Fruit fly (Drosophila melanogaster): ENCODE measurements around the gene CG11714.

The CG11714 gene

DNA sequence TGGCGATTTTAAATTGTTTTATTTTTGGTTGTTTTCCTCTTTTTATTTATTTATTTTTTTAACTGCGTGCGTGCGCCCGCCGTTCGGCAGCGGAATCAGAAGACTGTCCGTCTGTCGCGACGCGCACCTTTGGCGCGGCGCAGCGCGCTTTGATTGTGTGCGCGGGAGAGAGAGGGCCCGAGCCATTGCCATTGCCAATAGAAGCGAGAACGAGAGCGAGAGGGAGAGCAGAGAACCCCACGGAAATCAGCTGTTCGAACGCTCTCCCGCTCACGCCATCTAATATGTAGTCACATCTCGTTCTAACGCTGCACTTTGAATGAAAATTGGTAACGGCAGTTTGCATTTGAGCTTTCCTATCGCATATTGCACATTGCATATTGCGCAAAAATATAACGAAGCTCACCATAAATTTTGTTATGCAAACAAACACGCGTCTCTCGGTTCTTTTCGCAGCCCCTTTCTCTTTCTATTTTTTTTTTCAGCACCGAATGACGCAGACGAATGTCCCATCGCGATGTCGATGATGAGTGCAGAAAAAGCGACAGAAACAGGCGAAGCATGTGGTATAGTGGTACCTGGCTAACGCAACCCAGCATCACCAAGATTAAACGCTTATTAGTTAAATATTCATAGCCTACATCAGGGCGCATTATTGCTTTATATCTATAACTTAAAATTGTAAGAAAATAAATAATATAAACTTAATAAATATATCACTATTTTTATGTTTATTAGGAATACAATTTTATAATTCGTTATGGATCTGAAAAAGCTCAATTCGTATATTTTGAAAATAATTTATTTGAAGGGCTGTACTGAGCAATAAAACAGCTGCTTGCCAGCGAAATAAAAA lies 12.1 kb upstream of the CG11714 start (continued):
- TF ChIP-seq Med (GFP tag): peak; percentile 78
- 0 out of 2 replicates have a peak, but pooled peaks have one; percentile 23 for TF ChIP-seq Oaz (GFP tag; IDR thresholded peaks at IDR 0.05)
- TF ChIP-seq Deaf1 (tag; optimal IDR thresholded peaks at IDR 0.05): peak; percentile 29
- no peak for TF ChIP-seq sens-2 (GFP tag; IDR thresholded peaks at IDR 0.05)
- peak; percentile 68 for TF ChIP-seq Jarid2 (GFP tag; optimal IDR thresholded peaks at IDR 0.05)
- TF ChIP-seq CG30403 (GFP tag; optimal IDR thresholded peaks at IDR 0.05): peak; percentile 9
- peak in 1 of 2 experiments; percentile 63 for TF ChIP-seq Hr51 (GFP tag; optimal IDR thresholded peaks at IDR 0.05)
- TF ChIP-seq cg (GFP tag; optimal IDR thresholded peaks at IDR 0.05): peak; percentile 63
- no peak for TF ChIP-seq Chrac-16 (GFP tag; optimal IDR thresholded peaks at IDR 0.05)
- no peak for TF ChIP-seq CG3838 (GFP tag; optimal IDR thresholded peaks at IDR 0.05)
- TF ChIP-seq bbx (GFP tag; IDR thresholded peaks at IDR 0.05; ENCODE audit: partially characterized antibody): 0 out of 2 replicates have a peak, but pooled peaks have one; percentile 9
- no peak for TF ChIP-seq hkb (optimal IDR thresholded peaks at IDR 0.05)
- TF ChIP-seq hkb (GFP tag; IDR thresholded peaks at IDR 0.05): peak; percentile 10; the same call in 1 of the 2 replicates
- peak in 1 of 2 experiments; percentile 80 for TF ChIP-seq crp (GFP tag; optimal IDR thresholded peaks at IDR 0.05)
- TF ChIP-seq Dek (tag; optimal IDR thresholded peaks at IDR 0.05): peak; percentile 16
- no peak for TF ChIP-seq CG3847 (GFP tag; IDR thresholded peaks at IDR 0.05)
- TF ChIP-seq CG17359 (tag; optimal IDR thresholded peaks at IDR 0.05): peak; percentile 11
- TF ChIP-seq Adf1 (GFP tag; IDR thresholded peaks at IDR 0.05): peak; percentile 85
- peak; percentile 40 for TF ChIP-seq MTF-1 (GFP tag; optimal IDR thresholded peaks at IDR 0.05; ENCODE audit: borderline replicate concordance)
- no peak for TF ChIP-seq CrebB (tag; optimal IDR thresholded peaks at IDR 0.05)
- TF ChIP-seq sr (GFP tag; IDR thresholded peaks at IDR 0.05): peak; percentile 38; the same call in 1 of the 3 replicates
- TF ChIP-seq CG42726 (GFP tag; IDR thresholded peaks at IDR 0.05; ENCODE audit: partially characterized antibody): 0 out of 2 replicates have a peak, but pooled peaks have one; percentile 23
- TF ChIP-seq stwl (tag; optimal IDR thresholded peaks at IDR 0.05): peak; percentile 7
- TF ChIP-seq Fer2 (tag; optimal IDR thresholded peaks at IDR 0.05): no peak
- peak; percentile 96 for TF ChIP-seq chinmo (GFP tag; IDR thresholded peaks at IDR 0.05; ENCODE audit: partially characterized antibody)
- no peak for TF ChIP-seq Optix (GFP tag; IDR thresholded peaks at IDR 0.05)
- no peak for TF ChIP-seq MESR4 (GFP tag; optimal IDR thresholded peaks at IDR 0.05)
- peak; percentile 51; the same call in 1 of the 2 replicates for TF ChIP-seq Rfx (GFP tag; IDR thresholded peaks at IDR 0.05)
- TF ChIP-seq E2f2 (GFP tag; IDR thresholded peaks at IDR 0.05): no peak; the same call in 1 of the 2 replicates
- no peak for TF ChIP-seq abd-A (tag; optimal IDR thresholded peaks at IDR 0.05)
- peak; percentile 54; the same call in 2 of the 3 replicates for TF ChIP-seq CG34224 (GFP tag; IDR thresholded peaks at IDR 0.05; ENCODE audit: partially characterized antibody)
- peak; percentile 51; the same call in 2 of the 3 replicates for TF ChIP-seq row (GFP tag; IDR thresholded peaks at IDR 0.05)
- peak; percentile 38; the same call in 1 of the 2 replicates for TF ChIP-seq CG13287 (GFP tag; IDR thresholded peaks at IDR 0.05; ENCODE audit: partially characterized antibody)
- TF ChIP-seq CG14441 (GFP tag; IDR thresholded peaks at IDR 0.05): 0 out of 2 replicates have a peak, but pooled peaks have one; percentile 16
- no peak for TF ChIP-seq gfzf (GFP tag; optimal IDR thresholded peaks at IDR 0.05)
- peak; percentile 88 for TF ChIP-seq grau (tag; optimal IDR thresholded peaks at IDR 0.05)
- no peak for TF ChIP-seq ab (GFP tag; optimal IDR thresholded peaks at IDR 0.05)
- no peak for TF ChIP-seq Dref (GFP tag; IDR thresholded peaks at IDR 0.05)
- 0 out of 2 replicates have a peak, but pooled peaks have one; percentile 7 for TF ChIP-seq Awh (GFP tag; IDR thresholded peaks at IDR 0.05)
- peak; percentile 47; the same call in 2 of the 4 replicates for TF ChIP-seq Dll (GFP tag; IDR thresholded peaks at IDR 0.05; ENCODE audit: partially characterized antibody)
- peak; percentile 12 for TF ChIP-seq CG10209 (GFP tag; optimal IDR thresholded peaks at IDR 0.05)
- TF ChIP-seq esg (GFP tag; conservative IDR thresholded peaks at IDR 0.05): 0 out of 2 replicates have a peak, but pooled peaks have one; percentile 13
- 0 out of 3 replicates have a peak, but pooled peaks have one; percentile 9 for TF ChIP-seq Doc3 (GFP tag; IDR thresholded peaks at IDR 0.05; ENCODE audit: partially characterized antibody)
- no peak for TF ChIP-seq CG6654 (GFP tag; optimal IDR thresholded peaks at IDR 0.05)
- TF ChIP-seq CG1832 (GFP tag; optimal IDR thresholded peaks at IDR 0.05): peak; percentile 83
- TF ChIP-seq CG12659 (GFP tag; optimal IDR thresholded peaks at IDR 0.05): peak; percentile 22
